Worm (Caenorhabditis elegans): Measurements from ENCODE around the gene clc-31.
A peak's percentile ranks its signal among the peaks of the same experiment; 100 is the strongest.

The clc-31 gene

ce11 chrII:319459-319858, 20.9 kb upstream of the clc-31 start, which contains the start of gene far-7 (continued):
- no peak for TF ChIP-seq nhr-76 (tag; optimal IDR thresholded peaks at IDR 0.05)
- TF ChIP-seq sox-4 (tag; optimal IDR thresholded peaks at IDR 0.05): no peak
- no peak for TF ChIP-seq nhr-84 (tag; optimal IDR thresholded peaks at IDR 0.05)
- TF ChIP-seq nhr-47 (tag; optimal IDR thresholded peaks at IDR 0.05): no peak
- TF ChIP-seq egl-27 (tag; optimal IDR thresholded peaks at IDR 0.05): no peak
- TF ChIP-seq ceh-8 (GFP tag; optimal IDR thresholded peaks at IDR 0.05): no peak
- no peak for TF ChIP-seq aha-1 (tag; optimal IDR thresholded peaks at IDR 0.05)
- peak in 2 of 6 experiments; percentile 16 to 50 for TF ChIP-seq elt-3 (tag; optimal IDR thresholded peaks at IDR 0.05)
- no peak for TF ChIP-seq mab-9 (GFP tag; IDR thresholded peaks at IDR 0.05)
- no peak for TF ChIP-seq nhr-11 (tag; optimal IDR thresholded peaks at IDR 0.05)
- no peak for TF ChIP-seq rnt-1 (tag; optimal IDR thresholded peaks at IDR 0.05)
- TF ChIP-seq ztf-11 (tag; optimal IDR thresholded peaks at IDR 0.05): no peak
- no peak for TF ChIP-seq lin-15B (tag; optimal IDR thresholded peaks at IDR 0.05)
- TF ChIP-seq irx-1 (tag; optimal IDR thresholded peaks at IDR 0.05): no peak
- no peak for TF ChIP-seq swsn-7 (tag; optimal IDR thresholded peaks at IDR 0.05)
- TF ChIP-seq pqm-1 (tag; optimal IDR thresholded peaks at IDR 0.05): no peak
- no peak for TF ChIP-seq fkh-10 (GFP tag; optimal IDR thresholded peaks at IDR 0.05)
- TF ChIP-seq nhr-28 (tag; optimal IDR thresholded peaks at IDR 0.05): no peak
- no peak for TF ChIP-seq unc-98 (GFP tag; IDR thresholded peaks at IDR 0.05)
- no peak for TF ChIP-seq sup-37 (GFP tag; optimal IDR thresholded peaks at IDR 0.05)
- no peak for TF ChIP-seq nhr-12 (tag; optimal IDR thresholded peaks at IDR 0.05)
- TF ChIP-seq nhr-77 (tag; optimal IDR thresholded peaks at IDR 0.05): no peak
- peak; percentile 66 for TF ChIP-seq nhr-85 (tag)
- no peak for TF ChIP-seq lin-13 (GFP tag; optimal IDR thresholded peaks at IDR 0.05)
- no peak for TF ChIP-seq ets-5 (GFP tag; IDR thresholded peaks at IDR 0.05)
- peak; percentile 15 for TF ChIP-seq nhr-71 (tag; optimal IDR thresholded peaks at IDR 0.05)
- no peak for TF ChIP-seq efl-1 (optimal IDR thresholded peaks at IDR 0.05)
- peak in 1 of 2 experiments; percentile 12 for TF ChIP-seq efl-1 (GFP tag; optimal IDR thresholded peaks at IDR 0.05 in 1 of 2)
- TF ChIP-seq C04F5.9 (tag; optimal IDR thresholded peaks at IDR 0.05): no peak
- TF ChIP-seq unc-130 (tag; optimal IDR thresholded peaks at IDR 0.05): no peak
- no peak for TF ChIP-seq fos-1 (tag; optimal IDR thresholded peaks at IDR 0.05)
- TF ChIP-seq mef-2 (tag; optimal IDR thresholded peaks at IDR 0.05): no peak
- TF ChIP-seq mdl-1 (tag; optimal IDR thresholded peaks at IDR 0.05): peak in 1 of 2 experiments; percentile 35
- TF ChIP-seq zip-4 (GFP tag; optimal IDR thresholded peaks at IDR 0.05): no peak
- no peak for TF ChIP-seq vab-15 (tag; optimal IDR thresholded peaks at IDR 0.05)
- TF ChIP-seq ces-1 (GFP tag; optimal IDR thresholded peaks at IDR 0.05): no peak
- no peak for TF ChIP-seq F16B12.6 (tag; optimal IDR thresholded peaks at IDR 0.05)
- no peak for TF ChIP-seq pax-3 (tag; optimal IDR thresholded peaks at IDR 0.05)
- TF ChIP-seq lir-3 (tag; optimal IDR thresholded peaks at IDR 0.05; ENCODE audit: poor library complexity): no peak
- peak; percentile 57 for TF ChIP-seq snu-23 (GFP tag; optimal IDR thresholded peaks at IDR 0.05)
- no peak for TF ChIP-seq lsy-2 (tag; optimal IDR thresholded peaks at IDR 0.05)
- peak; percentile 47 for TF ChIP-seq blmp-1 (tag; optimal IDR thresholded peaks at IDR 0.05)
- TF ChIP-seq aly-2 (tag; optimal IDR thresholded peaks at IDR 0.05): no peak
- no peak for TF ChIP-seq xbp-1 (tag; optimal IDR thresholded peaks at IDR 0.05)
- TF ChIP-seq dsc-1 (tag; optimal IDR thresholded peaks at IDR 0.05): no peak
- peak; percentile 46 for TF ChIP-seq nhr-20 (tag; optimal IDR thresholded peaks at IDR 0.05)

- TF ChIP-seq efl-1 (optimal IDR thresholded peaks at IDR 0.05): no peak
- TF ChIP-seq efl-1 (GFP tag; optimal IDR thresholded peaks at IDR 0.05 in 1 of 2): peak in 1 of 2 experiments; percentile 57
- no peak for TF ChIP-seq lin-39 (tag; optimal IDR thresholded peaks at IDR 0.05)
- no peak for TF ChIP-seq alr-1 (tag; optimal IDR thresholded peaks at IDR 0.05; ENCODE audit: borderline replicate concordance)
- no peak for TF ChIP-seq C16A3.4 (tag; optimal IDR thresholded peaks at IDR 0.05)
- TF ChIP-seq pag-3 (tag; optimal IDR thresholded peaks at IDR 0.05; ENCODE audit: borderline replicate concordance, insufficient read depth): no peak
- TF ChIP-seq ets-5 (GFP tag; IDR thresholded peaks at IDR 0.05): no peak
- TF ChIP-seq fkh-10 (GFP tag; optimal IDR thresholded peaks at IDR 0.05): no peak
These were observed 19.5 kb upstream of the clc-31 start for ce11 chrII:320783-321182.

Measured in whole organism, L1 larva.